Worm (Caenorhabditis elegans): ENCODE measurements around the gene R193.1.
"Not testable (repeated sequence)": the region's sequence is repeated elsewhere in the genome, so short reads cannot be mapped to it uniquely, and the experiment has no call there.

ce11 chrX:1195178-1195750 is 40.5 kb downstream of the R193.1 start:
- TF ChIP-seq dmd-4, fos-1, nhr-10, nhr-12 (tag; optimal IDR thresholded peaks at IDR 0.05): not testable (repeated sequence)
